Worm (Caenorhabditis elegans): ENCODE measurements around the gene Y38E10A.22.

Gene Y38E10A.22

ce11 chrII:12630888-12631287 is 46.7 kb downstream of the Y38E10A.22 start, which contains the start of gene Y38E10A.34 (continued):
- no peak for TF ChIP-seq B0035.1 (tag; optimal IDR thresholded peaks at IDR 0.05)
- TF ChIP-seq Y56A3A.18 (GFP tag; IDR thresholded peaks at IDR 0.05), result no peak

ce11 chrII:12629387-12629786 is 48.2 kb downstream of the Y38E10A.22 start, which contains the start of gene Y38E10A.28:
Gene Y38E10A.28, plus strand, starts transcription at chrII:12629687.
- no peak for TF ChIP-seq nhr-120 (GFP tag; IDR thresholded peaks at IDR 0.05)
- TF ChIP-seq F33H1.4 (GFP tag; IDR thresholded peaks at IDR 0.05), result no peak
- no peak for TF ChIP-seq snpc-1.3 (tag; optimal IDR thresholded peaks at IDR 0.05; ENCODE audit: insufficient read depth)

DNA sequence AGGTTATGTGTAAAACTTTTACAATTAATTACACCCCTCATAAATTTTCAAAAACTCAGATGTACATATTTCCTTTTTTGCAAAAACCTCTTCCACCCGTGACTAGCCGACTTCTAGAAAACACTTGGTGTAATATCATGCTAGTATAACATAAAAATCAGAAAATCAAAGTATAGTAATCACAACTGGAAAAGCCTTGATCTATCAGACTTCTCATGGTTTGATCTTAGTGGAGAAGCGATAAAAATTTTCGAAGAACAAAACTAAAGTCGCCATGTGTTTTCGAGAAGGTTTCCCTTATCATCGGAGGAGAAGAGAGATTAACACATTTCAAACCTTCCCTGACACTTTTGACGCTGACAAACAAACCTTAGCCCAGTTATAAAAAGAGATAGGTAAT is 49.0 kb downstream of the Y38E10A.22 start, which contains the start of gene nspe-5:
Gene nspe-5, plus strand, starts transcription at position 301 of the 400 bp plus-strand sequence.
- TF ChIP-seq hsf-1 (GFP tag; IDR thresholded peaks at IDR 0.05), result no peak
- TF ChIP-seq akir-1 (GFP tag; optimal IDR thresholded peaks at IDR 0.05), result no peak
- TF ChIP-seq attf-6 (GFP tag; IDR thresholded peaks at IDR 0.05), result no peak
- no peak for TF ChIP-seq ama-1 (optimal IDR thresholded peaks at IDR 0.05)
- no peak for TF ChIP-seq ama-1 (GFP tag; optimal IDR thresholded peaks at IDR 0.05)
- no peak for TF ChIP-seq zim-3 (tag; optimal IDR thresholded peaks at IDR 0.05)
- no peak for TF ChIP-seq let-607 (tag; optimal IDR thresholded peaks at IDR 0.05)
- no peak for TF ChIP-seq B0019.2 (GFP tag; conservative IDR thresholded peaks at IDR 0.05)
- TF ChIP-seq xnd-1 (tag; optimal IDR thresholded peaks at IDR 0.05), result no peak
- TF ChIP-seq attf-5 (GFP tag; optimal IDR thresholded peaks at IDR 0.05), result no peak
- no peak for TF ChIP-seq ekl-4 (GFP tag; IDR thresholded peaks at IDR 0.05)
- TF ChIP-seq nfya-1 (tag; optimal IDR thresholded peaks at IDR 0.05; ENCODE audit: borderline replicate concordance, insufficient read depth), result no peak
- no peak for TF ChIP-seq hmg-20 (GFP tag; IDR thresholded peaks at IDR 0.05)
- no peak for TF ChIP-seq sptf-2 (GFP tag; optimal IDR thresholded peaks at IDR 0.05)
- TF ChIP-seq lsy-27 (tag; optimal IDR thresholded peaks at IDR 0.05; ENCODE audit: borderline replicate concordance, insufficient read depth), result no peak
- no peak for TF ChIP-seq let-526 (GFP tag; IDR thresholded peaks at IDR 0.05)
- TF ChIP-seq pha-4 (tag; optimal IDR thresholded peaks at IDR 0.05), result no peak
- no peak for TF ChIP-seq ztf-3 (GFP tag; optimal IDR thresholded peaks at IDR 0.05)
- TF ChIP-seq mel-28 (tag; optimal IDR thresholded peaks at IDR 0.05; ENCODE audit: borderline replicate concordance), result no peak
- TF ChIP-seq B0035.1 (tag; optimal IDR thresholded peaks at IDR 0.05), result no peak

- no peak for TF ChIP-seq aptf-2 (GFP tag; conservative IDR thresholded peaks at IDR 0.05)
- no peak for TF ChIP-seq cebp-1 (GFP tag; IDR thresholded peaks at IDR 0.05)
- TF ChIP-seq cebp-1 (tag; optimal IDR thresholded peaks at IDR 0.05), result no peak
- no peak for TF ChIP-seq ceh-40 (GFP tag; IDR thresholded peaks at IDR 0.05)
- no peak for TF ChIP-seq Y53F4B.3 (GFP tag; IDR thresholded peaks at IDR 0.05)
- TF ChIP-seq ets-4 (GFP tag; optimal IDR thresholded peaks at IDR 0.05), result no peak
- TF ChIP-seq egrh-3 (GFP tag; IDR thresholded peaks at IDR 0.05), result no peak
- no peak for TF ChIP-seq nhr-27 (tag; optimal IDR thresholded peaks at IDR 0.05)
- TF ChIP-seq Y56A3A.18 (GFP tag; IDR thresholded peaks at IDR 0.05), result no peak
- TF ChIP-seq snpc-3.4 (tag; optimal IDR thresholded peaks at IDR 0.05), result no peak
- TF ChIP-seq F37B4.10 (GFP tag; IDR thresholded peaks at IDR 0.05), result no peak
- no peak for TF ChIP-seq rpc-1 (optimal IDR thresholded peaks at IDR 0.05)
- no peak for TF ChIP-seq rpc-1 (tag; optimal IDR thresholded peaks at IDR 0.05)
- TF ChIP-seq ama-1 (optimal IDR thresholded peaks at IDR 0.05), result no peak
- TF ChIP-seq ama-1 (GFP tag; optimal IDR thresholded peaks at IDR 0.05), result no peak
- TF ChIP-seq bed-2 (GFP tag; IDR thresholded peaks at IDR 0.05), result no peak
- TF ChIP-seq Y67H2A.10 (GFP tag; conservative IDR thresholded peaks at IDR 0.05), result no peak
- TF ChIP-seq lsl-1 (GFP tag; optimal IDR thresholded peaks at IDR 0.05), result no peak
- no peak for TF ChIP-seq tlf-1 (GFP tag; optimal IDR thresholded peaks at IDR 0.05)
- no peak for TF ChIP-seq hmg-20 (GFP tag; IDR thresholded peaks at IDR 0.05)
- TF ChIP-seq ceh-58 (GFP tag; IDR thresholded peaks at IDR 0.05), result no peak
- TF ChIP-seq unc-130 (GFP tag; optimal IDR thresholded peaks at IDR 0.05), result no peak
These were observed 50.7 kb downstream of the Y38E10A.22 start, which contains the start of gene nspe-7 for ce11 chrII:12626887-12627286. Gene nspe-7, plus strand, starts transcription at chrII:12627187.

Data from whole organism, young adult.